Fruit fly (Drosophila melanogaster): Measurements from ENCODE around the gene NSD.

DNA sequence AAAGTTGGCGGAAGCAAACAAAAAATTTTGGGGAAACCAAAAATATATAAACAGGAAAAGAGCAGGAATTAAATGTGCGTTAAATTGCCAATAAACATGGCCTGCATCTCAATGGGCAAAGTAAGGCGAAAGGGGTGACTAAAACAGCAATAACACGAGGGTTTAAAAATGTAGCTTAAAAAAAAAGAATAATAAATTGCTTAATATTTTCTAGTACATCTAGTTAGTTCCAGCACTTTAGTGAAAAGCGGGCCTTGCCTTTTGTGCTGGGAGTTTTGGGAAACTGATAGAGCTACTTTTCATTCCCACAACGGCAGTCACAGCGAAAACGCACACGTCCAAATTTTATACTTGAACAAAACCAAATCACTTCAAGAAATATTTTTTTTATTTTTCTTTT, 25.5 kb downstream of the NSD start, which contains the start of gene mil:
- no peak for TF ChIP-seq CG14050 (GFP tag; IDR thresholded peaks at IDR 0.05)
- TF ChIP-seq CG7786 (GFP tag; optimal IDR thresholded peaks at IDR 0.05) = no peak
- TF ChIP-seq HLHmδ (GFP tag; optimal IDR thresholded peaks at IDR 0.05) = no peak
- no peak for TF ChIP-seq Gug (GFP tag; IDR thresholded peaks at IDR 0.05)
- TF ChIP-seq p53 (GFP tag; optimal IDR thresholded peaks at IDR 0.05) = no peak
- no peak for TF ChIP-seq tin (GFP tag; optimal IDR thresholded peaks at IDR 0.05)
- no peak for TF ChIP-seq hb (GFP tag; IDR thresholded peaks at IDR 0.05; ENCODE audit: partially characterized antibody)
- no peak for TF ChIP-seq ap (GFP tag; IDR thresholded peaks at IDR 0.05)
- no peak for TF ChIP-seq Sin3A (optimal IDR thresholded peaks at IDR 0.05)
- TF ChIP-seq Abd-B (GFP tag; optimal IDR thresholded peaks at IDR 0.05) = no peak
- TF ChIP-seq Opbp (GFP tag; IDR thresholded peaks at IDR 0.05; ENCODE audit: partially characterized antibody) = no peak
- no peak for TF ChIP-seq sisA (GFP tag; IDR thresholded peaks at IDR 0.05)
- no peak for TF ChIP-seq CG13775 (GFP tag; optimal IDR thresholded peaks at IDR 0.05)
- TF ChIP-seq eve (GFP tag; optimal IDR thresholded peaks at IDR 0.05) = no peak
